Fruit fly (Drosophila melanogaster) whole organism, embryonic: ENCODE results near the gene upd2.

Experiments
- CG13894 ChIP-seq: fragments of 200-800 bp; sonication (Bioruptor generic); optimal IDR thresholded peaks from 3 replicates; lab custom pipeline; 2018; ENCODE audit warnings: missing biosample characterization, mild to moderate bottlenecking, missing genetic modification characterization, moderate library complexity
- CG9797 ChIP-seq: fragments of 200-800 bp; sonication (Bioruptor generic); optimal IDR thresholded peaks from 3 replicates; lab custom pipeline; 2018; ENCODE audit warnings: missing biosample characterization, mild to moderate bottlenecking, missing genetic modification characterization
- pfk ChIP-seq: fragments of 200-800 bp; sonication (Bioruptor generic); optimal IDR thresholded peaks from 2 replicates; lab custom pipeline; 2018; ENCODE audit warnings: missing biosample characterization, mild to moderate bottlenecking, missing genetic modification characterization, moderate library complexity

upd2 gene

dm6 chrX:18197642-18198041 lies 45.4 kb downstream of the upd2 start:
- TF ChIP-seq CG13894 (tag; lab: Kevin White, UChicago), result peak; percentile 93
- no peak for TF ChIP-seq pfk (GFP tag; lab: Kevin White, UChicago)
- TF ChIP-seq CG9797 (GFP tag; lab: Kevin White, UChicago), result no peak
